Worm (Caenorhabditis elegans) whole organism, midembryonic: Measurements from ENCODE around the gene lgc-27.

Source experiments
- T22C8.4 ChIP-seq: fragments of 200-800 bp; sonication (Bioruptor generic); IDR thresholded peaks from 2 replicates; pipeline ENCODE4 v1.3.6; 2022; ENCODE audit warnings: missing genetic modification characterization, missing compliant biosample characterization
- cog-1 ChIP-seq: sonication (generic microtip); optimal IDR thresholded peaks from 2 replicates; lab custom pipeline; 2016; ENCODE audit warnings: missing genetic modification characterization, missing compliant biosample characterization
- flt-1 ChIP-seq: fragments of 200-800 bp; sonication (Bioruptor generic); IDR thresholded peaks from 2 replicates; pipeline ENCODE4 v1.3.6; 2022; ENCODE audit warnings: missing genetic modification characterization, missing compliant biosample characterization
- klf-2 ChIP-seq: fragments of 200-800 bp; sonication (Bioruptor generic); conservative IDR thresholded peaks from 2 replicates; pipeline ENCODE4 v1.3.6; 2022; ENCODE audit warnings: missing genetic modification reagents, missing genetic modification characterization, missing compliant biosample characterization
- med-1 ChIP-seq: sonication (generic microtip); optimal IDR thresholded peaks from 2 replicates; lab custom pipeline; 2017; ENCODE audit warnings: missing genetic modification characterization, mild to moderate bottlenecking, missing compliant biosample characterization, antibody characterized with exemption, missing genetic modification reagents; ENCODE audit not compliant: insufficient read depth
- tab-1 ChIP-seq: fragments of 200-800 bp; sonication (Bioruptor generic); IDR thresholded peaks from 2 replicates; pipeline ENCODE4 v1.3.6; 2022; ENCODE audit warnings: missing genetic modification characterization, missing compliant biosample characterization
- ztf-23 ChIP-seq: fragments of 200-800 bp; sonication (Bioruptor generic); IDR thresholded peaks from 2 replicates; pipeline ENCODE4 v1.3.6; 2022; ENCODE audit warnings: missing genetic modification reagents, missing genetic modification characterization, missing compliant biosample characterization
- ztf-29 ChIP-seq: fragments of 200-800 bp; sonication (Bioruptor generic); IDR thresholded peaks from 2 replicates; pipeline ENCODE4 v1.3.6; 2022; ENCODE audit warnings: missing genetic modification reagents, missing genetic modification characterization, missing compliant biosample characterization

DNA sequence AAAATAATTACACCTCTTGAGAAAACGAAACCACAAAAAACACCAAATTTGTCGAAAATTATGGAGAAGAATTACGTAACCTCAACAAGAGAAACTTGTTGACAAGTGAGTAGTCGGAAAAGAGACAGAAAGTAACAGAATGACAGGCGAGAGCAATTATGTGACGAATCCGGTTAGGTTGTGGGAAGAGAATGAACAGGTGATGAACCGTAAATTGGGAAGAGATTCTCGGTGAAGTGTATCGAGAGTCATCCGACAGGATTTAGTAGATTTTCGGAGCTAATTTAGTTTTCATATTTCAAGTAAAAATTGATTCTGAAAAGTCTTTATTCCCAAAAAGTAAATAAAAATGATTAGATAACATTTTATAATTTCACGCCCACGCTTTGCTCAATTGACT lies 32.5 kb downstream of the lgc-27 start, which contains the start of gene T05A7.7:
- TF ChIP-seq klf-2 = no peak
- no peak for TF ChIP-seq ztf-29 (GFP tag; lab: Robert Waterston, UW)
- no peak for TF ChIP-seq tab-1
- TF ChIP-seq flt-1 (GFP tag; lab: Robert Waterston, UW) = no peak
- no peak for TF ChIP-seq med-1 (GFP tag; lab: Kevin White, UChicago)
- no peak for TF ChIP-seq T22C8.4 (GFP tag; lab: Robert Waterston, UW)
- TF ChIP-seq cog-1 (tag; lab: Kevin White, UChicago) = no peak
- no peak for TF ChIP-seq ztf-23 (GFP tag; lab: Robert Waterston, UW)
